Worm (Caenorhabditis elegans) whole organism, late embryonic: Measurements from ENCODE around the gene ZC262.7.

Experiments used
- K09A11.1 ChIP-seq: sonication (generic microtip); optimal IDR thresholded peaks from 2 replicates; lab custom pipeline; 2017; ENCODE audit warnings: antibody characterized with exemption, mild to moderate bottlenecking, missing genetic modification characterization, missing compliant biosample characterization; ENCODE audit not compliant: insufficient read depth
- ama-1 ChIP-seq: fragments of 150-350 bp; optimal IDR thresholded peaks from 2 replicates; lab custom pipeline; 2014
- ceh-14 ChIP-seq: sonication (generic microtip); optimal IDR thresholded peaks from 2 replicates; lab custom pipeline; 2016; ENCODE audit warnings: missing genotype, missing genetic modification characterization, missing compliant biosample characterization
- ceh-18 ChIP-seq: sonication (generic microtip); optimal IDR thresholded peaks from 2 replicates; lab custom pipeline; 2016; ENCODE audit warnings: missing genetic modification characterization, missing compliant biosample characterization
- ceh-2 ChIP-seq: sonication (generic microtip); optimal IDR thresholded peaks from 2 replicates; lab custom pipeline; 2016; ENCODE audit warnings: missing genotype, missing genetic modification characterization, missing compliant biosample characterization
- ceh-22 ChIP-seq: sonication (generic microtip); optimal IDR thresholded peaks from 2 replicates; lab custom pipeline; 2017; ENCODE audit warnings: missing biosample characterization, missing genetic modification characterization
- ceh-30 ChIP-seq: fragments of 150-350 bp; optimal IDR thresholded peaks from 2 replicates; lab custom pipeline; 2014; ENCODE audit warnings: missing biosample characterization, missing genetic modification characterization
- ceh-31 ChIP-seq: sonication (generic microtip); optimal IDR thresholded peaks from 2 replicates; lab custom pipeline; 2016; ENCODE audit warnings: missing genetic modification characterization, missing compliant biosample characterization
- ceh-34 ChIP-seq: sonication (generic microtip); optimal IDR thresholded peaks from 2 replicates; lab custom pipeline; 2016; ENCODE audit warnings: mild to moderate bottlenecking, missing genetic modification characterization, missing compliant biosample characterization
- che-1 ChIP-seq: sonication (generic microtip); optimal IDR thresholded peaks from 2 replicates; lab custom pipeline; 2016; ENCODE audit warnings: mild to moderate bottlenecking, missing genetic modification characterization, missing compliant biosample characterization
- dmd-4 ChIP-seq: sonication (generic microtip); optimal IDR thresholded peaks from 2 replicates; lab custom pipeline; 2016; ENCODE audit warnings: borderline replicate concordance, missing genetic modification characterization, missing compliant biosample characterization
- dve-1 ChIP-seq: sonication (generic microtip); optimal IDR thresholded peaks from 2 replicates; lab custom pipeline; 2017; ENCODE audit warnings: antibody characterized with exemption, mild to moderate bottlenecking, missing genetic modification characterization, missing compliant biosample characterization
- elt-2 ChIP-seq: sonication (generic microtip); optimal IDR thresholded peaks from 2 replicates; lab custom pipeline; 2016; ENCODE audit warnings: missing genetic modification reagents, missing genetic modification characterization, missing compliant biosample characterization
- eyg-1 ChIP-seq: sonication (generic microtip); optimal IDR thresholded peaks from 2 replicates; lab custom pipeline; 2016; ENCODE audit warnings: missing genotype, missing genetic modification characterization, missing compliant biosample characterization
- gmeb-2 ChIP-seq: sonication (generic microtip); optimal IDR thresholded peaks from 2 replicates; lab custom pipeline; 2016; ENCODE audit warnings: missing genetic modification characterization, inconsistent platforms, missing compliant biosample characterization
- hlh-13 ChIP-seq: fragments of 200-800 bp; sonication (Bioruptor generic); optimal IDR thresholded peaks from 2 replicates; lab custom pipeline; 2018; ENCODE audit warnings: mild to moderate bottlenecking, missing genetic modification characterization, missing compliant biosample characterization
- hlh-30 ChIP-seq: sonication (generic microtip); optimal IDR thresholded peaks from 2 replicates; lab custom pipeline; 2017; ENCODE audit warnings: antibody characterized with exemption, missing genetic modification characterization, missing compliant biosample characterization; ENCODE audit not compliant: insufficient read depth
- hlh-6 ChIP-seq: sonication (generic microtip); optimal IDR thresholded peaks from 2 replicates; lab custom pipeline; 2016; ENCODE audit warnings: missing genotype, missing genetic modification characterization, missing compliant biosample characterization
- lin-11 ChIP-seq: fragments of 200-800 bp; sonication (Bioruptor generic); optimal IDR thresholded peaks from 2 replicates; lab custom pipeline; 2018; ENCODE audit warnings: mild to moderate bottlenecking, missing genetic modification characterization, missing compliant biosample characterization
- mec-3 ChIP-seq: sonication (generic microtip); optimal IDR thresholded peaks from 2 replicates; lab custom pipeline; 2016; ENCODE audit warnings: borderline replicate concordance, missing genetic modification characterization, missing compliant biosample characterization
- nfya-1 ChIP-seq: sonication (generic microtip); optimal IDR thresholded peaks from 2 replicates; lab custom pipeline; 2017; ENCODE audit warnings: missing genetic modification characterization, mild to moderate bottlenecking, missing compliant biosample characterization, antibody characterized with exemption, moderate library complexity
- nhr-11 ChIP-seq: fragments of 150-350 bp; optimal IDR thresholded peaks from 2 replicates; lab custom pipeline; 2014; ENCODE audit warnings: missing biosample characterization, missing genetic modification characterization
- odd-2 ChIP-seq: sonication (generic microtip); optimal IDR thresholded peaks from 2 replicates; lab custom pipeline; 2017; ENCODE audit warnings: antibody characterized with exemption, mild to moderate bottlenecking, missing genetic modification characterization, missing compliant biosample characterization
- pag-3 ChIP-seq: sonication (generic microtip); optimal IDR thresholded peaks from 2 replicates; lab custom pipeline; 2016; ENCODE audit warnings: missing compliant biosample characterization, missing genetic modification characterization, borderline replicate concordance
- pax-1 ChIP-seq: fragments of 150-350 bp; optimal IDR thresholded peaks from 2 replicates; lab custom pipeline; 2014; ENCODE audit warnings: missing biosample characterization, missing genetic modification characterization
- pqm-1 ChIP-seq: sonication (generic microtip); optimal IDR thresholded peaks from 2 replicates; lab custom pipeline; 2016; ENCODE audit warnings: missing genetic modification characterization, missing compliant biosample characterization
- pros-1 ChIP-seq: fragments of 150-350 bp; optimal IDR thresholded peaks from 2 replicates; lab custom pipeline; 2014; ENCODE audit warnings: missing biosample characterization, missing genetic modification reagents, missing genetic modification characterization
- ref-2 ChIP-seq: sonication (generic microtip); optimal IDR thresholded peaks from 2 replicates; lab custom pipeline; 2016; ENCODE audit warnings: missing genetic modification characterization, missing compliant biosample characterization
- rnt-1 ChIP-seq: sonication (generic microtip); optimal IDR thresholded peaks from 2 replicates; lab custom pipeline; 2016; ENCODE audit warnings: missing genetic modification characterization, missing compliant biosample characterization
- sdc-2 ChIP-seq: sonication (generic microtip); optimal IDR thresholded peaks from 2 replicates; lab custom pipeline; 2016; ENCODE audit warnings: missing genotype, missing genetic modification characterization, missing compliant biosample characterization
- sox-4 ChIP-seq: sonication (generic microtip); optimal IDR thresholded peaks from 2 replicates; lab custom pipeline; 2017; ENCODE audit warnings: mild to moderate bottlenecking, missing genetic modification characterization, inconsistent platforms, missing compliant biosample characterization
- syd-9 ChIP-seq: sonication (generic microtip); optimal IDR thresholded peaks from 2 replicates; lab custom pipeline; 2016; ENCODE audit warnings: mild to moderate bottlenecking, missing genetic modification characterization, moderate library complexity, missing compliant biosample characterization
- tbx-2 ChIP-seq: sonication (generic microtip); optimal IDR thresholded peaks from 2 replicates; lab custom pipeline; 2016; ENCODE audit warnings: missing genetic modification characterization, missing compliant biosample characterization
- tbx-7 ChIP-seq: sonication (generic microtip); optimal IDR thresholded peaks from 2 replicates; lab custom pipeline; 2016; ENCODE audit warnings: missing genotype, missing genetic modification characterization, missing compliant biosample characterization
- unc-3 ChIP-seq, 2 experiments: fragments of 200-800 bp in 1 of 2; sonication (Bioruptor generic) in 1 of 2; sonication (generic microtip) in 1 of 2; conservative IDR thresholded peaks in 1 of 2; optimal IDR thresholded peaks in 1 of 2; 2 replicates each; pipeline versions ENCODE4 v1.3.6 to Lab custom; 2016 to 2022; ENCODE audit warnings: missing compliant biosample characterization in 2 of 2, missing genetic modification characterization in 2 of 2, missing genetic modification reagents in 1 of 2
- unc-42 ChIP-seq: sonication (generic microtip); optimal IDR thresholded peaks from 2 replicates; lab custom pipeline; 2016; ENCODE audit warnings: missing genotype, missing genetic modification characterization, missing compliant biosample characterization
- unc-55 ChIP-seq: sonication (generic microtip); optimal IDR thresholded peaks from 2 replicates; lab custom pipeline; 2017; ENCODE audit warnings: missing biosample characterization, missing genetic modification reagents, missing genetic modification characterization
- unc-86 ChIP-seq: sonication (generic microtip); optimal IDR thresholded peaks from 2 replicates; lab custom pipeline; 2016; ENCODE audit warnings: missing genetic modification characterization, missing compliant biosample characterization

Gene ZC262.7

DNA sequence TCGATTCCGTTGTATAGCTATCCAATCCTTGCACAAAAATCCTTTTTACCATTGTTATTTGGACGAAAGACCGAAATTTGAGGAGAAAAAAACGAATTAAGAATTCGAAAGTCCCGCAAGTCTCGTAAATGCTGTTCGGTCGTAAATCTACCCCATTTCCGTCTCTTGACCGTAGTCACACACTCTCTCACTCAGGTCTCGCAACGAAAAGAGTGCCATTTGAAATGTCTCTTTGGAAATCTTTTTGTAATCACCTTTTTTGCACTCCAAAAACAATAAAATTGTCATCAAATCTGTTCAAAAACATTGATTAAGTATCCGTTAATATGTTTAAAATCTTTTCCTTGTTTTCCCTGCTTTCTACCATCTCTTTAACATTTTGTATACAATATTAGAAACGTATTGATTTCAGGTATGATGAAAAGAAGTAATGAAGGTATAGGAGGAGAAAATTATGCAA is 14.1 kb upstream of the ZC262.7 start, which contains the start of the genes R05D3.8 and rfp-1:
TSS of gene R05D3.8 (minus strand) at position 115 of the 460 bp plus-strand sequence.
TSS of gene rfp-1 (plus strand) at position 410 of the 460 bp plus-strand sequence.
- TF ChIP-seq dve-1 (tag; lab: Kevin White, UChicago) (peak; percentile 44), hlh-30 (tag; lab: Kevin White, UChicago) (peak; percentile 40), odd-2 (tag; lab: Kevin White, UChicago) (no peak), ceh-30 (tag; lab: Kevin White, UChicago) (peak; percentile 15), ceh-18 (tag; lab: Kevin White, UChicago) (peak; percentile 35), hlh-13 (no peak), ceh-31 (tag; lab: Kevin White, UChicago) (peak; percentile 49), K09A11.1 (tag; lab: Kevin White, UChicago) (peak; percentile 13), rnt-1 (peak; percentile 46), unc-86 (tag; lab: Kevin White, UChicago) (no peak), unc-55 (GFP tag; lab: Kevin White, UChicago) (peak; percentile 52), pax-1 (peak; percentile 47), unc-42 (tag; lab: Kevin White, UChicago) (peak; percentile 53), unc-3 (GFP tag; conservative IDR thresholded peaks at IDR 0.05; lab: Robert Waterston, UW) (no peak), unc-3 (tag; optimal IDR thresholded peaks at IDR 0.05; lab: Kevin White, UChicago) (no peak), nfya-1 (tag; lab: Kevin White, UChicago) (peak; percentile 71), ama-1 (lab: Kevin White, UChicago) (no peak), ceh-22 (tag; lab: Kevin White, UChicago) (no peak), dmd-4 (tag; lab: Kevin White, UChicago) (no peak)
- TF ChIP-seq, all 69 proteins: peak for 11

- TF ChIP-seq hlh-30 (tag; lab: Kevin White, UChicago) (peak; percentile 10), pag-3 (tag; lab: Kevin White, UChicago) (no peak), elt-2 (tag; lab: Kevin White, UChicago) (peak; percentile 14), mec-3 (no peak), sdc-2 (tag; lab: Kevin White, UChicago) (peak; percentile 7), che-1 (tag; lab: Kevin White, UChicago) (peak; percentile 12), tbx-7 (tag; lab: Kevin White, UChicago) (peak; percentile 37), gmeb-2 (tag; lab: Kevin White, UChicago) (no peak), tbx-2 (tag; lab: Kevin White, UChicago) (peak; percentile 60), syd-9 (tag; lab: Kevin White, UChicago) (peak; percentile 56), unc-42 (tag; lab: Kevin White, UChicago) (peak; percentile 55), unc-55 (GFP tag; lab: Kevin White, UChicago) (peak; percentile 14), ceh-34 (peak; percentile 70), lin-11 (tag; lab: Kevin White, UChicago) (peak; percentile 8), ceh-31 (tag; lab: Kevin White, UChicago) (peak; percentile 85), ceh-2 (tag; lab: Kevin White, UChicago) (peak; percentile 39), nfya-1 (tag; lab: Kevin White, UChicago) (peak; percentile 87), sox-4 (tag; lab: Kevin White, UChicago) (no peak), eyg-1 (tag; lab: Kevin White, UChicago) (peak; percentile 55), pros-1 (peak; percentile 40), nhr-11 (no peak), ceh-18 (tag; lab: Kevin White, UChicago) (peak; percentile 81), ceh-14 (peak; percentile 37), hlh-6 (tag; lab: Kevin White, UChicago) (peak; percentile 25), pqm-1 (tag; lab: Kevin White, UChicago) (no peak), ref-2 (tag; lab: Kevin White, UChicago) (peak; percentile 26)
- TF ChIP-seq, all 69 proteins: peak for 20
Observed at ce11 chrIII:8356407-8356881, 12.3 kb upstream of the ZC262.7 start.
